Worm (Caenorhabditis elegans) whole organism, L4 larva: Measurements from ENCODE around the gene Y27F2A.8.

ENCODE experiments used
- ceh-44 ChIP-seq: fragments of 200-800 bp; sonication (Bioruptor generic); IDR thresholded peaks from 2 replicates; pipeline ENCODE4 v1.3.6; 2022; ENCODE audit warnings: missing genetic modification reagents, missing genetic modification characterization, missing compliant biosample characterization
- daf-12 ChIP-seq: fragments of 150-350 bp; optimal IDR thresholded peaks from 2 replicates; lab custom pipeline; 2014; ENCODE audit warnings: missing biosample characterization, missing genetic modification reagents, missing genetic modification characterization
- daf-16 ChIP-seq, 3 experiments: sonication (generic microtip); optimal IDR thresholded peaks; 2 replicates each; lab custom pipeline; 2016 to 2017; ENCODE audit warnings: missing genetic modification characterization in 3 of 3, missing genetic modification reagents in 3 of 3, mild to moderate bottlenecking in 2 of 3, missing compliant biosample characterization in 2 of 3, missing biosample characterization in 1 of 3, moderate library complexity in 1 of 3
- fkh-10 ChIP-seq: fragments of 150-350 bp; optimal IDR thresholded peaks from 2 replicates; lab custom pipeline; 2014; ENCODE audit warnings: missing biosample characterization, missing genetic modification reagents, missing genetic modification characterization
- nhr-10 ChIP-seq: fragments of 150-350 bp; optimal IDR thresholded peaks from 2 replicates; lab custom pipeline; 2014; ENCODE audit warnings: missing biosample characterization, missing genetic modification characterization
- nhr-102 ChIP-seq: sonication (generic microtip); optimal IDR thresholded peaks from 2 replicates; lab custom pipeline; 2016; ENCODE audit warnings: mild to moderate bottlenecking, missing genetic modification characterization, moderate library complexity, missing compliant biosample characterization

The Y27F2A.8 gene

ce11 chrII:3225780-3226179, 42.2 kb downstream of the Y27F2A.8 start, which contains the start of gene ZC239.17:
Gene ZC239.17, minus strand, starts transcription at chrII:3225880.
- TF ChIP-seq ceh-44 (no peak), fkh-10 (no peak), nhr-10 (tag; lab: Kevin White, UChicago) (no peak), daf-16 (GFP tag; optimal IDR thresholded peaks at IDR 0.05; lab: Kevin White, UChicago) (no peak), daf-16 (tag; optimal IDR thresholded peaks at IDR 0.05; lab: Kevin White, UChicago) (no peak), nhr-102 (tag; lab: Kevin White, UChicago) (no peak)

ce11 chrII:3230422-3230821, 46.8 kb downstream of the Y27F2A.8 start, which contains the start of gene srh-297:
Gene srh-297, minus strand, starts transcription at chrII:3230522.
- TF ChIP-seq daf-12 (tag; lab: Kevin White, UChicago), result no peak
